Worm (Caenorhabditis elegans) whole organism, late embryonic: ENCODE measurements around the gene irld-47.

Experiments
- F13H6.1 ChIP-seq: sonication (generic microtip); optimal IDR thresholded peaks from 2 replicates; lab custom pipeline; 2016; ENCODE audit warnings: missing genetic modification characterization, missing compliant biosample characterization
- K02D7.2 ChIP-seq: sonication (generic microtip); optimal IDR thresholded peaks from 2 replicates; lab custom pipeline; 2017; ENCODE audit warnings: mild to moderate bottlenecking, missing genetic modification characterization, missing compliant biosample characterization
- Y22D7AL.16 ChIP-seq: sonication (generic microtip); optimal IDR thresholded peaks from 2 replicates; lab custom pipeline; 2016; ENCODE audit warnings: missing genetic modification characterization, missing compliant biosample characterization
- ahr-1 ChIP-seq: sonication (generic microtip); optimal IDR thresholded peaks from 2 replicates; lab custom pipeline; 2016; ENCODE audit warnings: missing genetic modification characterization, missing compliant biosample characterization
- ceh-14 ChIP-seq: sonication (generic microtip); optimal IDR thresholded peaks from 2 replicates; lab custom pipeline; 2016; ENCODE audit warnings: missing genotype, missing genetic modification characterization, missing compliant biosample characterization
- ceh-18 ChIP-seq: sonication (generic microtip); optimal IDR thresholded peaks from 2 replicates; lab custom pipeline; 2016; ENCODE audit warnings: missing genetic modification characterization, missing compliant biosample characterization
- ceh-19 ChIP-seq: fragments of 200-800 bp; sonication (Bioruptor generic); optimal IDR thresholded peaks from 2 replicates; lab custom pipeline; 2018; ENCODE audit warnings: mild to moderate bottlenecking, missing genetic modification characterization, missing compliant biosample characterization
- ceh-2 ChIP-seq: sonication (generic microtip); optimal IDR thresholded peaks from 2 replicates; lab custom pipeline; 2016; ENCODE audit warnings: missing genotype, missing genetic modification characterization, missing compliant biosample characterization
- ceh-22 ChIP-seq: sonication (generic microtip); optimal IDR thresholded peaks from 2 replicates; lab custom pipeline; 2017; ENCODE audit warnings: missing biosample characterization, missing genetic modification characterization
- ceh-34 ChIP-seq: sonication (generic microtip); optimal IDR thresholded peaks from 2 replicates; lab custom pipeline; 2016; ENCODE audit warnings: mild to moderate bottlenecking, missing genetic modification characterization, missing compliant biosample characterization
- ceh-48 ChIP-seq: sonication (generic microtip); optimal IDR thresholded peaks from 2 replicates; lab custom pipeline; 2016; ENCODE audit warnings: missing genetic modification characterization, inconsistent platforms, missing compliant biosample characterization
- ceh-6 ChIP-seq: fragments of 200-800 bp; sonication (Bioruptor generic); optimal IDR thresholded peaks from 2 replicates; lab custom pipeline; 2018; ENCODE audit warnings: mild to moderate bottlenecking, missing genetic modification characterization, missing compliant biosample characterization
- che-1 ChIP-seq: sonication (generic microtip); optimal IDR thresholded peaks from 2 replicates; lab custom pipeline; 2016; ENCODE audit warnings: mild to moderate bottlenecking, missing genetic modification characterization, missing compliant biosample characterization
- elt-2 ChIP-seq: sonication (generic microtip); optimal IDR thresholded peaks from 2 replicates; lab custom pipeline; 2016; ENCODE audit warnings: missing genetic modification reagents, missing genetic modification characterization, missing compliant biosample characterization
- ets-4 ChIP-seq: sonication (generic microtip); optimal IDR thresholded peaks from 2 replicates; lab custom pipeline; 2016; ENCODE audit warnings: missing genetic modification characterization, missing compliant biosample characterization
- eyg-1 ChIP-seq: sonication (generic microtip); optimal IDR thresholded peaks from 2 replicates; lab custom pipeline; 2016; ENCODE audit warnings: missing genotype, missing genetic modification characterization, missing compliant biosample characterization
- fkh-6 ChIP-seq: sonication (generic microtip); optimal IDR thresholded peaks from 2 replicates; lab custom pipeline; 2016; ENCODE audit warnings: missing genetic modification characterization, missing compliant biosample characterization
- gmeb-2 ChIP-seq: sonication (generic microtip); optimal IDR thresholded peaks from 2 replicates; lab custom pipeline; 2016; ENCODE audit warnings: missing genetic modification characterization, inconsistent platforms, missing compliant biosample characterization
- hlh-13 ChIP-seq: fragments of 200-800 bp; sonication (Bioruptor generic); optimal IDR thresholded peaks from 2 replicates; lab custom pipeline; 2018; ENCODE audit warnings: mild to moderate bottlenecking, missing genetic modification characterization, missing compliant biosample characterization
- hlh-15 ChIP-seq: sonication (generic microtip); optimal IDR thresholded peaks from 2 replicates; lab custom pipeline; 2016; ENCODE audit warnings: missing genetic modification characterization, missing compliant biosample characterization
- hlh-6 ChIP-seq: sonication (generic microtip); optimal IDR thresholded peaks from 2 replicates; lab custom pipeline; 2016; ENCODE audit warnings: missing genotype, missing genetic modification characterization, missing compliant biosample characterization
- lim-6 ChIP-seq: sonication (generic microtip); optimal IDR thresholded peaks from 2 replicates; lab custom pipeline; 2016; ENCODE audit warnings: missing genetic modification characterization, missing compliant biosample characterization
- madf-2 ChIP-seq: sonication (generic microtip); optimal IDR thresholded peaks from 2 replicates; lab custom pipeline; 2017; ENCODE audit warnings: missing genetic modification characterization, missing compliant biosample characterization
- npax-4 ChIP-seq: sonication (generic microtip); optimal IDR thresholded peaks from 2 replicates; lab custom pipeline; 2016; ENCODE audit warnings: missing genetic modification characterization, missing compliant biosample characterization
- odd-2 ChIP-seq: sonication (generic microtip); optimal IDR thresholded peaks from 2 replicates; lab custom pipeline; 2017; ENCODE audit warnings: antibody characterized with exemption, mild to moderate bottlenecking, missing genetic modification characterization, missing compliant biosample characterization
- pag-3 ChIP-seq: sonication (generic microtip); optimal IDR thresholded peaks from 2 replicates; lab custom pipeline; 2016; ENCODE audit warnings: missing compliant biosample characterization, missing genetic modification characterization, borderline replicate concordance
- pat-9 ChIP-seq: fragments of 200-800 bp; sonication (Bioruptor generic); optimal IDR thresholded peaks from 2 replicates; lab custom pipeline; 2018; ENCODE audit warnings: mild to moderate bottlenecking, missing genetic modification characterization, moderate library complexity, missing compliant biosample characterization
- pax-1 ChIP-seq: fragments of 150-350 bp; optimal IDR thresholded peaks from 2 replicates; lab custom pipeline; 2014; ENCODE audit warnings: missing biosample characterization, missing genetic modification characterization
- pha-2 ChIP-seq: sonication (generic microtip); optimal IDR thresholded peaks from 2 replicates; lab custom pipeline; 2017; ENCODE audit warnings: mild to moderate bottlenecking, missing genetic modification characterization, missing compliant biosample characterization
- pqm-1 ChIP-seq: sonication (generic microtip); optimal IDR thresholded peaks from 2 replicates; lab custom pipeline; 2016; ENCODE audit warnings: missing genetic modification characterization, missing compliant biosample characterization
- ref-2 ChIP-seq: sonication (generic microtip); optimal IDR thresholded peaks from 2 replicates; lab custom pipeline; 2016; ENCODE audit warnings: missing genetic modification characterization, missing compliant biosample characterization
- rnt-1 ChIP-seq: sonication (generic microtip); optimal IDR thresholded peaks from 2 replicates; lab custom pipeline; 2016; ENCODE audit warnings: missing genetic modification characterization, missing compliant biosample characterization
- sox-2 ChIP-seq: fragments of 200-800 bp; sonication (Bioruptor generic); IDR thresholded peaks from 2 replicates; pipeline ENCODE4 v1.3.6; 2022; ENCODE audit warnings: missing genetic modification reagents, missing genetic modification characterization, missing compliant biosample characterization
- syd-9 ChIP-seq: sonication (generic microtip); optimal IDR thresholded peaks from 2 replicates; lab custom pipeline; 2016; ENCODE audit warnings: mild to moderate bottlenecking, missing genetic modification characterization, moderate library complexity, missing compliant biosample characterization
- tbx-2 ChIP-seq: sonication (generic microtip); optimal IDR thresholded peaks from 2 replicates; lab custom pipeline; 2016; ENCODE audit warnings: missing genetic modification characterization, missing compliant biosample characterization
- tbx-7 ChIP-seq: sonication (generic microtip); optimal IDR thresholded peaks from 2 replicates; lab custom pipeline; 2016; ENCODE audit warnings: missing genotype, missing genetic modification characterization, missing compliant biosample characterization
- unc-42 ChIP-seq: sonication (generic microtip); optimal IDR thresholded peaks from 2 replicates; lab custom pipeline; 2016; ENCODE audit warnings: missing genotype, missing genetic modification characterization, missing compliant biosample characterization
- unc-86 ChIP-seq: sonication (generic microtip); optimal IDR thresholded peaks from 2 replicates; lab custom pipeline; 2016; ENCODE audit warnings: missing genetic modification characterization, missing compliant biosample characterization
- ztf-16 ChIP-seq: sonication (generic microtip); optimal IDR thresholded peaks from 2 replicates; lab custom pipeline; 2017; ENCODE audit warnings: missing genetic modification characterization, missing compliant biosample characterization

The irld-47 gene

DNA sequence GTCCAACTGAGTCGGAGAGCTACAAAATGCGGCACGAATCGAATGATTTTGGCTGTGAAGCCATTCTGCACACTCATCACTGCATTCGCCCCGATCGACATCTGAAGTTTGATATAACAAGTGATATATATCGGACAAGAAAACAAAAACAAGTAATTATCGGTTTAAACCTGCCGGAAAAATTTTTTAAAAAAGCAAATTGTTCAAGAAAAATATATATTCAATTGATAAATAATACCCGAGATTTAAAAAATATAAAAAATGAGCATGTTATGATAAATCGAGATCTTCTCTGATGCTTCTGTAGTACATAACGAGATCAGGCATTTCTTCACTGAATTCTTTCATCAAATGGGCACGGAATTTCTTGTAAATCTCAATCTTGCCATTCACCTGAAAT, 31.3 kb upstream of the irld-47 start, which contains the start of gene T09A5.5:
Gene T09A5.5, minus strand, starts transcription at position 101 of the 400 bp plus-strand sequence.
- TF ChIP-seq madf-2 (tag; lab: Kevin White, UChicago), result no peak
- TF ChIP-seq tbx-7 (tag; lab: Kevin White, UChicago), result no peak
- TF ChIP-seq ztf-16 (tag; lab: Kevin White, UChicago), result no peak
- no peak for TF ChIP-seq pha-2 (tag; lab: Kevin White, UChicago)
- TF ChIP-seq hlh-6 (tag; lab: Kevin White, UChicago), result no peak
- TF ChIP-seq odd-2, result no peak
- no peak for TF ChIP-seq K02D7.2 (tag; lab: Kevin White, UChicago)
- TF ChIP-seq che-1, result no peak

ce11 chrII:7851480-7851879, 29.1 kb upstream of the irld-47 start:
- no peak for TF ChIP-seq elt-2
- no peak for TF ChIP-seq ceh-34 (tag; lab: Kevin White, UChicago)
- peak; percentile 3 for TF ChIP-seq ceh-14 (tag; lab: Kevin White, UChicago)
- TF ChIP-seq, all 69 proteins: peak for 1

ce11 chrII:7850575-7850974, 28.2 kb upstream of the irld-47 start:
- no peak for TF ChIP-seq gmeb-2 (tag; lab: Kevin White, UChicago)
- peak; percentile 7 for TF ChIP-seq rnt-1 (tag; lab: Kevin White, UChicago)
- TF ChIP-seq, all 69 proteins: peak for 1

DNA sequence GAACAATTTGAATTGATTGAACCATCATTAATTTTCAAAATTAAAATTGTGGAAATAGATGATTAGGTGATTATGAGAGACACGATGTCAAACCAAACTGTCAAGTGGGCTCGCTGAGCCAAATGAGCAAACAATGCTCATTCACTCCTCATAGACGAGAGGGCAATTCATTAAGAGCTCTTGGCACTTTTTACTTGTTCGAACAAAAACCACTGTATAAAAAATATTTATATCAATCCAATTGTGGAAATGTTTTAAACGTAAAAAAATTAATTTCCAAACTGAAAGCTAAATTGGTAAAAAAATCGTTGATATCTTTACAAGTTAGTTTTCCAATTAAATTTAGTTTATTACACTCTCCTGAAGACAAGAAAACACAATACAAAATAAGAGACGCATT, 27.3 kb upstream of the irld-47 start, which contains the start of gene acr-7:
Gene acr-7, minus strand, starts transcription at position 101 of the 400 bp plus-strand sequence.
- TF ChIP-seq Y22D7AL.16 (tag; lab: Kevin White, UChicago) (no peak), syd-9 (tag; lab: Kevin White, UChicago) (no peak), pat-9 (no peak), ceh-48 (tag; lab: Kevin White, UChicago) (no peak), hlh-15 (tag; lab: Kevin White, UChicago) (no peak), pag-3 (tag; lab: Kevin White, UChicago) (no peak), ceh-18 (tag; lab: Kevin White, UChicago) (no peak), unc-42 (no peak), F13H6.1 (tag; lab: Kevin White, UChicago) (no peak), ceh-6 (GFP tag; lab: Kevin White, UChicago) (no peak), ref-2 (tag; lab: Kevin White, UChicago) (no peak), fkh-6 (no peak), eyg-1 (tag; lab: Kevin White, UChicago) (no peak), npax-4 (tag; lab: Kevin White, UChicago) (no peak), ceh-19 (no peak)

- TF ChIP-seq pqm-1 (tag; lab: Kevin White, UChicago), result no peak
- TF ChIP-seq pag-3 (tag; lab: Kevin White, UChicago), result no peak
- TF ChIP-seq ahr-1 (tag; lab: Kevin White, UChicago), result no peak
- TF ChIP-seq pax-1, result no peak
- TF ChIP-seq ceh-22 (tag; lab: Kevin White, UChicago), result no peak
- TF ChIP-seq tbx-2 (tag; lab: Kevin White, UChicago), result no peak
- TF ChIP-seq rnt-1 (tag; lab: Kevin White, UChicago), result no peak
- TF ChIP-seq sox-2 (GFP tag; lab: Robert Waterston, UW), result no peak
- no peak for TF ChIP-seq ceh-2 (tag; lab: Kevin White, UChicago)
- TF ChIP-seq hlh-13 (GFP tag; lab: Kevin White, UChicago), result no peak
- TF ChIP-seq hlh-6 (tag; lab: Kevin White, UChicago), result no peak
- no peak for TF ChIP-seq unc-86 (tag; lab: Kevin White, UChicago)
- TF ChIP-seq lim-6 (tag; lab: Kevin White, UChicago), result no peak
- no peak for TF ChIP-seq ets-4 (tag; lab: Kevin White, UChicago)
These were observed 23.4 kb upstream of the irld-47 start, which contains the start of gene T09A5.4 for ce11 chrII:7845571-7846236. Gene T09A5.4, plus strand, starts transcription at chrII:7846186.
